Worm (Caenorhabditis elegans): Measurements from ENCODE around the gene glrx-21.
A peak's percentile ranks its signal among the peaks of the same experiment; 100 is the strongest.

The glrx-21 gene

DNA sequence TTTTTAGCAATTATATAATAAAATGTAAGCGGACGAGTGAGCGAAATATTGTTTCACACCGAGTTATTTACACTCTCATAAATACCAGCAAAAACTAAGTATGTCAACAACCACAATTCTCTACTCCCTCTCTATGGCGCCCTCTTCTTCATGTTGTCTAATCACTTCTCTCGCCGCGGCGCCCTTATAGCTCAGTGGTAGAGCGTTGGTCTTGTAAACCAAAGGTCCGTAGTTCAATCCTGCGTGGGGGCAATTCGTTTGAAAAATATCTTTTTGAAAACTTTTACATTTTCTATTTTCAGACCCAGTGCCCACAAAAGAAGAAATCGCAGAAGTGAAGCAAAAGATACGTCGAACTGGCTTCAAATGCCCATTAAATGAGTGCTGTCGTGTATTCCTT lies 40.2 kb downstream of the glrx-21 start:
- no peak for TF ChIP-seq nhr-10 (tag; optimal IDR thresholded peaks at IDR 0.05)
- peak; percentile 42 for TF ChIP-seq crh-2 (tag; optimal IDR thresholded peaks at IDR 0.05)
- no peak for TF ChIP-seq ztf-1 (GFP tag; conservative IDR thresholded peaks at IDR 0.05)
- peak; percentile 33 for TF ChIP-seq C34F6.9 (tag; optimal IDR thresholded peaks at IDR 0.05)
- no peak for TF ChIP-seq elt-3 (tag; optimal IDR thresholded peaks at IDR 0.05)
- no peak for TF ChIP-seq lin-11 (tag; optimal IDR thresholded peaks at IDR 0.05)
- TF ChIP-seq lsy-2 (tag; optimal IDR thresholded peaks at IDR 0.05) = peak; percentile 44 to 58
- TF ChIP-seq zag-1 (tag; optimal IDR thresholded peaks at IDR 0.05) = no peak
- TF ChIP-seq mab-5 (tag; optimal IDR thresholded peaks at IDR 0.05) = no peak
- TF ChIP-seq ZK546.5 (tag; optimal IDR thresholded peaks at IDR 0.05) = no peak
- no peak for TF ChIP-seq unc-39 (tag; optimal IDR thresholded peaks at IDR 0.05)
- no peak for TF ChIP-seq ama-1 (optimal IDR thresholded peaks at IDR 0.05)
- TF ChIP-seq mdl-1 (tag; optimal IDR thresholded peaks at IDR 0.05) = no peak
- TF ChIP-seq blmp-1 (tag; optimal IDR thresholded peaks at IDR 0.05; ENCODE audit: insufficient read depth) = no peak
- no peak for TF ChIP-seq elt-1 (tag; optimal IDR thresholded peaks at IDR 0.05)
- no peak for TF ChIP-seq nhr-12 (tag; optimal IDR thresholded peaks at IDR 0.05)
- no peak for TF ChIP-seq skn-1 (tag; optimal IDR thresholded peaks at IDR 0.05)
- peak; percentile 6 for TF ChIP-seq ztf-4 (tag; optimal IDR thresholded peaks at IDR 0.05)
- peak; percentile 29 for TF ChIP-seq egl-27 (tag; optimal IDR thresholded peaks at IDR 0.05)
- no peak for TF ChIP-seq ztf-11 (tag; optimal IDR thresholded peaks at IDR 0.05)
- no peak for TF ChIP-seq snpc-4 (tag; optimal IDR thresholded peaks at IDR 0.05)
- TF ChIP-seq gmeb-1 (tag; optimal IDR thresholded peaks at IDR 0.05) = peak; percentile 52
- peak; percentile 70 for TF ChIP-seq sma-9 (GFP tag; optimal IDR thresholded peaks at IDR 0.05)
- no peak for TF ChIP-seq sma-9 (tag; optimal IDR thresholded peaks at IDR 0.05)
- peak; percentile 46 for TF ChIP-seq lin-13 (GFP tag; optimal IDR thresholded peaks at IDR 0.05)
- TF ChIP-seq ceh-82 (tag; optimal IDR thresholded peaks at IDR 0.05) = no peak
- TF ChIP-seq nhr-129 (tag; optimal IDR thresholded peaks at IDR 0.05) = peak; percentile 69
- peak; percentile 63 for TF ChIP-seq Y55F3AM.14 (GFP tag; optimal IDR thresholded peaks at IDR 0.05)
- peak; percentile 38 for TF ChIP-seq unc-55 (GFP tag; optimal IDR thresholded peaks at IDR 0.05)
- peak; percentile 49 for TF ChIP-seq fos-1 (tag; optimal IDR thresholded peaks at IDR 0.05)
- TF ChIP-seq nhr-21 (tag; optimal IDR thresholded peaks at IDR 0.05) = peak; percentile 7
- TF ChIP-seq unc-62 (GFP tag; optimal IDR thresholded peaks at IDR 0.05) = no peak
- no peak for TF ChIP-seq ceh-16 (tag; optimal IDR thresholded peaks at IDR 0.05)
- peak; percentile 40 for TF ChIP-seq sma-3 (GFP tag; optimal IDR thresholded peaks at IDR 0.05)

DNA sequence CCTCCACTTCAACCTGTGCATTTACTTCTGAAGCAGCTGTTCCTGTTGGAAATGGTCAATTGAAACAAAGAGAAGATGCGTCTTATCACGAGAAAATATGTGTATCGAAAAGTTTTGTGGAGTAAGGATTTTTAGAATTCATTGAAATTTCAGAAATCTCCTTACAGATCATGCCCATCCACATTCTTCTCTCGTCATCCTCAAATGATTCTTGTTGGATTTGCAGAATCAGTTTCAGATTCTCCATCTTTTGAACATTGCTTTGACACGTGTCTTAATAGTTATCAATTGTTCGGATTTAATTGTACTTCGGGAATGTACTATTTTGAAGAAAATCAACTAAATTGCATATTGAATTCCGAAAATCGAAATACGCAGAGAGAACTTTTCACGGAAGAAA lies 41.9 kb downstream of the glrx-21 start:
- TF ChIP-seq unc-39 (tag; optimal IDR thresholded peaks at IDR 0.05) (no peak), snpc-4 (tag; optimal IDR thresholded peaks at IDR 0.05) (no peak), lsy-2 (tag; optimal IDR thresholded peaks at IDR 0.05) (no peak), sma-9 (GFP tag; optimal IDR thresholded peaks at IDR 0.05) (no peak), sma-9 (tag; optimal IDR thresholded peaks at IDR 0.05) (no peak), Y55F3AM.14 (GFP tag; optimal IDR thresholded peaks at IDR 0.05) (no peak), dmd-4 (tag; optimal IDR thresholded peaks at IDR 0.05) (no peak), unc-62 (GFP tag; optimal IDR thresholded peaks at IDR 0.05) (no peak), lin-39 (tag; optimal IDR thresholded peaks at IDR 0.05) (no peak), nhr-129 (tag; optimal IDR thresholded peaks at IDR 0.05) (no peak), lin-13 (GFP tag; optimal IDR thresholded peaks at IDR 0.05) (no peak)

DNA sequence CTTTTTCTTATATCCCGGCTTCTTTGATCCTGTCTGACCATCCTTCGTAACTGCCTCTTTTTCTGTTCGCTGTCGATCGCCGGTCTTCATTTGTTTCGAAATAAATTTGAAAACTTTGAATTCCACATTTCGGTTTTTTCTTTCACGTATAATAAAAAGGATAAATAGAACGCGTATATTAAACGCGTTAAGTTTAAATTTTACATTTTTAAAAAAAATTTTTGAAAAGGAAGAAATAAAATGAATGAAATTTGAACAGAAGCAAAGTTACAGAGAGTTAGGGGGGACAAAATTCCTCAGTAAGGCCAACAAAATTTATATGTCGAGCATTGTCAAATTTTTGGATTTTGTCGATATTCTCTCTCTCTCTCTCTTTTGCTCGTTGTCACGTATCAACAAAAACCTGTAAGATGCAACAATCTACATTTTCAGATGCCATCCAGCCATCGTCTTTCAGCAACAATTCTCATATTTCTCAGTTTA lies 44.1 kb downstream of the glrx-21 start, which contains the start of the genes T15B12.2 and F52C9.5:
Gene T15B12.2, minus strand, starts transcription at position 101 of the 483 bp plus-strand sequence.
Gene F52C9.5, plus strand, starts transcription at position 433 of the 483 bp plus-strand sequence.
- no peak for TF ChIP-seq ztf-11 (tag; optimal IDR thresholded peaks at IDR 0.05)
- no peak for TF ChIP-seq ztf-4 (tag; optimal IDR thresholded peaks at IDR 0.05)
- TF ChIP-seq snpc-4 (tag; optimal IDR thresholded peaks at IDR 0.05) = no peak
- no peak for TF ChIP-seq crh-2 (tag; optimal IDR thresholded peaks at IDR 0.05)
- no peak for TF ChIP-seq R02D3.7 (tag; optimal IDR thresholded peaks at IDR 0.05)
- TF ChIP-seq sem-4 (tag; optimal IDR thresholded peaks at IDR 0.05) = no peak
- TF ChIP-seq alr-1 (tag; optimal IDR thresholded peaks at IDR 0.05) = no peak
- no peak for TF ChIP-seq nhr-12 (tag; optimal IDR thresholded peaks at IDR 0.05)
